Fruit fly (Drosophila melanogaster) whole organism, pupa: ENCODE data around the gene Acox3.

Experiments used
- CG10348 ChIP-seq: fragments of 200-800 bp; sonication (Bioruptor generic); IDR thresholded peaks from 2 replicates; pipeline ENCODE4 v1.3.6; 2022; ENCODE audit warnings: missing biosample characterization, missing genetic modification characterization
- CG12605 ChIP-seq: fragments of 200-800 bp; sonication (Bioruptor generic); IDR thresholded peaks from 2 replicates; pipeline ENCODE4 v1.3.6; 2022; ENCODE audit warnings: missing biosample characterization, missing genetic modification characterization
- CG17806 ChIP-seq: fragments of 200-800 bp; sonication (Bioruptor generic); optimal IDR thresholded peaks from 2 replicates; lab custom pipeline; 2018; ENCODE audit warnings: missing biosample characterization, mild to moderate bottlenecking, missing genetic modification characterization, moderate library complexity
- CG32121 ChIP-seq: fragments of 200-800 bp; sonication (Bioruptor generic); IDR thresholded peaks from 2 replicates; pipeline ENCODE4 v1.3.6; 2022; ENCODE audit warnings: missing biosample characterization, missing genetic modification characterization
- CG8301 ChIP-seq: fragments of 200-800 bp; sonication (Bioruptor generic); optimal IDR thresholded peaks from 2 replicates; lab custom pipeline; 2018; ENCODE audit warnings: missing biosample characterization, mild to moderate bottlenecking, missing genetic modification characterization
- EcR ChIP-seq: fragments of 200-800 bp; sonication (Bioruptor generic); optimal IDR thresholded peaks from 3 replicates; lab custom pipeline; 2019; ENCODE audit warnings: missing biosample characterization, missing genetic modification characterization, mild to moderate bottlenecking, moderate library complexity, missing genetic modification reagents
- Pif1A ChIP-seq: fragments of 200-800 bp; sonication (Bioruptor generic); optimal IDR thresholded peaks from 3 replicates; lab custom pipeline; 2016; ENCODE audit warnings: missing biosample characterization, missing genetic modification characterization
- Pif1B ChIP-seq: fragments of 200-800 bp; sonication (Bioruptor generic); optimal IDR thresholded peaks from 3 replicates; lab custom pipeline; 2016; ENCODE audit warnings: missing biosample characterization, missing genetic modification characterization
- fd96Ca ChIP-seq: fragments of 200-800 bp; sonication (Bioruptor generic); IDR thresholded peaks from 3 replicates; pipeline ENCODE4 v1.3.6; 2022; ENCODE audit warnings: missing biosample characterization, missing genetic modification characterization
- gl ChIP-seq: fragments of 200-800 bp; sonication (Bioruptor generic); optimal IDR thresholded peaks from 2 replicates; lab custom pipeline; 2018; ENCODE audit warnings: missing biosample characterization, mild to moderate bottlenecking, missing genetic modification characterization

DNA sequence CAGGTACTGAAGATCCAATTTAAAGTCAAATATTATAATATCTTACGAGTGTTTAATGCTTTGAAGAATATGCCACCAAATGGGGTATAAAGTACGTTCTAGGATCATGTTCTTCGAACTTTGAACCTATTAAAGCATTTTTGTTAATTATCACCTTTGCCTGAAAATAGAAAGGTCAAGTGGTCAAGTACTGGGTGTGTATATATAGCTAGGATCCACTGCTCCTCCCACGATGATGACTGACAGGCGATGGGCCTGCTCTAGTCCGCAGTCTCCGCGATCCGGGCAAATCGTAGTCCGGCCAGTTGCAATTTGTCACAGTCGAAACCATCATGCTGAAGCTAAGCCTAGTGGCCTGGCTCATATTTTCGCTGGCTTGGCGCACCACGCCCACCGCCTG lies 67.2 kb downstream of the Acox3 start, which contains the start of gene Nepl5:
- no peak for TF ChIP-seq CG12605
- no peak for TF ChIP-seq Pif1B
- no peak for TF ChIP-seq Pif1A (GFP tag; lab: Kevin White, UChicago)
- no peak for TF ChIP-seq CG17806
- TF ChIP-seq CG10348, result no peak
- no peak for TF ChIP-seq gl (tag; lab: Kevin White, UChicago)
- no peak for TF ChIP-seq fd96Ca
- no peak for TF ChIP-seq EcR
- TF ChIP-seq CG32121 (GFP tag; lab: Robert Waterston, UW), result no peak
- no peak for TF ChIP-seq CG8301 (tag; lab: Kevin White, UChicago)
